Fruit fly (Drosophila melanogaster): ENCODE data around the gene CG4577.

Gene CG4577

DNA sequence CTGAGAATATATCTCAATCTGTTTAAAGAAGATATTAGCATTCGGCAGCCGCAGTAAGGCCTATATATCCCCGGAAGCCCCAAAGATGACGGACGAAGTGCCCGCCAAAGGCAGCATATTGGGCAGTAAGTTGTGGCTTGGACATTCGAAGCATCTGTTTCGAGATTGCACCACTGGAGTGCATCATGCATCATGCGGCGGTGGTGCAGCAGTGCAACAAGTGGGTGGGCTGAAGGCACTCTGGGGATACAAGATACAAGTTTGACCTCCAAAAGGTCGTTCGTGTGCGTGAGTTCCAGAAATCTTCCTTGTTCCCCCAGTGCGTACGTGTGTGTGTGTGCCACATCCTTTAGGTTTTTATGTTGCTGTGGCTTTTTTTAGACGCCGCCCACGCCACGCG lies 8.8 kb downstream of the CG4577 start:
- no peak for TF ChIP-seq N (GFP tag; optimal IDR thresholded peaks at IDR 0.05)
- TF ChIP-seq Hr78 (GFP tag; optimal IDR thresholded peaks at IDR 0.05): no peak
- TF ChIP-seq sv (GFP tag; optimal IDR thresholded peaks at IDR 0.05): no peak

- TF ChIP-seq lola (GFP tag; optimal IDR thresholded peaks at IDR 0.05): no peak
- peak; percentile 93 for TF ChIP-seq Sp1 (GFP tag; optimal IDR thresholded peaks at IDR 0.05)
- no peak for TF ChIP-seq Hr83 (GFP tag; optimal IDR thresholded peaks at IDR 0.05; ENCODE audit: poor library complexity, severe bottlenecking)
- TF ChIP-seq rgr (GFP tag; optimal IDR thresholded peaks at IDR 0.05): peak; percentile 93
- TF ChIP-seq foxo (GFP tag; optimal IDR thresholded peaks at IDR 0.05): peak; percentile 80 to 94
- TF ChIP-seq HLH106 (tag; optimal IDR thresholded peaks at IDR 0.05): peak; percentile 91
- no peak for TF ChIP-seq brk (GFP tag; optimal IDR thresholded peaks at IDR 0.05)
- peak; percentile 89 for TF ChIP-seq br (GFP tag; optimal IDR thresholded peaks at IDR 0.05)
- TF ChIP-seq dl (GFP tag; optimal IDR thresholded peaks at IDR 0.05; ENCODE audit: insufficient read depth in 1 of 2, partially characterized antibody in 2 of 2): no peak
- TF ChIP-seq Hr78 (GFP tag; optimal IDR thresholded peaks at IDR 0.05): no peak
- no peak for TF ChIP-seq sage (GFP tag; optimal IDR thresholded peaks at IDR 0.05)
- TF ChIP-seq jim (GFP tag; optimal IDR thresholded peaks at IDR 0.05): no peak
- no peak for TF ChIP-seq pan (optimal IDR thresholded peaks at IDR 0.05)
- no peak for TF ChIP-seq Myc (optimal IDR thresholded peaks at IDR 0.05)
- TF ChIP-seq tai (GFP tag; optimal IDR thresholded peaks at IDR 0.05): no peak
- TF ChIP-seq fru (GFP tag; optimal IDR thresholded peaks at IDR 0.05): peak; percentile 91
- TF ChIP-seq dsf (GFP tag; optimal IDR thresholded peaks at IDR 0.05; ENCODE audit: borderline replicate concordance): no peak
- TF ChIP-seq woc (GFP tag; optimal IDR thresholded peaks at IDR 0.05): no peak
- peak; percentile 92 for TF ChIP-seq OdsH (GFP tag; optimal IDR thresholded peaks at IDR 0.05)
- TF ChIP-seq sv (GFP tag; optimal IDR thresholded peaks at IDR 0.05): peak; percentile 40
- no peak for TF ChIP-seq Hnf4 (GFP tag; optimal IDR thresholded peaks at IDR 0.05)
- no peak for TF ChIP-seq CrebA (GFP tag; optimal IDR thresholded peaks at IDR 0.05; ENCODE audit: borderline replicate concordance)
- TF ChIP-seq psq (GFP tag; optimal IDR thresholded peaks at IDR 0.05): peak; percentile 82
- TF ChIP-seq CG32264 (GFP tag; optimal IDR thresholded peaks at IDR 0.05): peak; percentile 75
- TF ChIP-seq h (GFP tag; optimal IDR thresholded peaks at IDR 0.05): peak; percentile 96
- no peak for TF ChIP-seq GATAd (GFP tag; optimal IDR thresholded peaks at IDR 0.05)
- TF ChIP-seq Mio (GFP tag; optimal IDR thresholded peaks at IDR 0.05): peak; percentile 55
- no peak for TF ChIP-seq Dfd (GFP tag; optimal IDR thresholded peaks at IDR 0.05)
- no peak for TF ChIP-seq usp (GFP tag; optimal IDR thresholded peaks at IDR 0.05)
- no peak for TF ChIP-seq Vsx2 (GFP tag; optimal IDR thresholded peaks at IDR 0.05; ENCODE audit: partially characterized antibody)
- peak; percentile 64 for TF ChIP-seq Jra (GFP tag; optimal IDR thresholded peaks at IDR 0.05)
- peak; percentile 83 for TF ChIP-seq dmrt93B (GFP tag; optimal IDR thresholded peaks at IDR 0.05)
- TF ChIP-seq Dif (GFP tag; optimal IDR thresholded peaks at IDR 0.05; ENCODE audit: partially characterized antibody): no peak
- TF ChIP-seq Rel (GFP tag; optimal IDR thresholded peaks at IDR 0.05): peak; percentile 47
- TF ChIP-seq Rel (tag; optimal IDR thresholded peaks at IDR 0.05): peak; percentile 66
- TF ChIP-seq ey (GFP tag; optimal IDR thresholded peaks at IDR 0.05): peak; percentile 93
- no peak for TF ChIP-seq Abd-B (GFP tag; optimal IDR thresholded peaks at IDR 0.05)
- no peak for TF ChIP-seq N (GFP tag; optimal IDR thresholded peaks at IDR 0.05)
- TF ChIP-seq CG9705 (GFP tag; optimal IDR thresholded peaks at IDR 0.05): peak; percentile 41
Observed at dm6 chr2L:1144371-1145360, 10.2 kb downstream of the CG4577 start.

Data from whole organism, wandering third instar larva.